Fruit fly (Drosophila melanogaster) S2 (cell line): ENCODE measurements around the gene CG15019.

Source experiments
- CG8478 ChIP-seq: fragments of >200 bp; optimal IDR thresholded peaks from 2 replicates; lab custom pipeline; 2018
- CTCF ChIP-seq, 2 experiments: fragments of >200 bp; optimal IDR thresholded peaks; 2 replicates each; lab custom pipeline; 2018

DNA sequence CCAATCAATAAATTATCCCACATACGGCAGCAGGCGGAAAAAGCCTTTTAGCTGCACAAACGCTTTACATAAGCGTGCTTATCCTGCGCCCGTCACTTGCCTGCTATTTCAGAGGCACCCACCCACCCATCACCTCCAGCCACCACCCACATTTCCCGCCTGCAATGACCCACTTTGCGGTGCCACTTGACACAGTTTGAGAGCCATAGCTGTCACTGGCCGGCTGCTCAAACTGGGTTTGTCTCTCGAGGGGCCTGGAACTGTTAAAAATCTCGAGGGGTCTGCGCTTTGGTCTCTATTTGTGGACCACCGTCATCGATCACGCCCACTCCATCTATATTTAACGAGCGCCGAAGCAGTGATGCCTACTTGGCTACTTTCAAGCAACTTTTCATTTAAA is 33.9 kb downstream of the CG15019 start:
- no peak for TF ChIP-seq CTCF (optimal IDR thresholded peaks at IDR 0.05; lab: Kevin White, UChicago)
- TF ChIP-seq CG8478 (lab: Kevin White, UChicago): no peak
